Worm (Caenorhabditis elegans): ENCODE measurements around the gene mttu-1.

The mttu-1 gene

DNA sequence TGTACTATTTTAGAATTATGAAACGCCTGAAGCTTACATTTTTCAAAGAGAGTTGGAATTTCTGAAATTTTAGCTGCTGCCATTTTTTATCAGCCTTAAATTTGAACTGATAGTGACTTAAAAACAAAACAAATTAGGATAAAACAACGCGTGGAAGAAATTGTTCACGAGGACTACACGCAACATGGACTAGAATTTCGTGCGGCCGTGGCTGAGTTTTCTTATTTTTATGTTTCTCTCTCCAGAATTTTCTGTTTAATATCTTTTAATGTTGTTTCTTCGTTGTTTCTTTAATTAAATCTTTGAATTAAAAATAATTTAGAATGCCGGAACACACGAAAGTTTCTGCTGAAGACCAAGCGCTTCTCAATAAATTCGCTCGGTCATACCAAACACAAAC is 18.2 kb upstream of the mttu-1 start, which contains the start of the genes B0035.3, B0035.22 and pfd-4:
TSS of gene B0035.3 (minus strand) at position 114 of the 400 bp plus-strand sequence.
TSS of gene B0035.22 (plus strand) at position 269 of the 400 bp plus-strand sequence.
TSS of gene pfd-4 (plus strand) at position 323 of the 400 bp plus-strand sequence.
- no peak for TF ChIP-seq unc-62 (GFP tag; optimal IDR thresholded peaks at IDR 0.05)

DNA sequence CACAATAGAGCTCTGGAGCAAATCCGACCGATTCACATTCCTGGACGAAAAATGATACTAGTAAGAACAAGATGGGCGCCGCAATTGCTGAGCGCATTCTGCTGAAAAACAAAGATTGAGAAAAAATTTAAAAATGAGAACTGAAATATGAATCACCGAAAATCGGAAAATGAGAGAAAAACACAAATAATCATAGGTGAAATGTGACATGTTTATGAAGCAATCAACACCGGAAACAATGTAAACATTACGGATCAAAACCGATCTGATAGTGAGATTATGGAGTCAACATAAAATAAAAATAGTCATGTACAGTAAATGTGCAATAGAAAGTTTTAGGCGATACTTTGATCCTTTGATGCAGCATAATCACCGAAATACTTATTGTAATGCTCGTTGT is 17.2 kb upstream of the mttu-1 start, which contains the start of gene dnj-2:
TSS of gene dnj-2 (minus strand) at position 101 of the 400 bp plus-strand sequence.
- TF ChIP-seq unc-62 (GFP tag; optimal IDR thresholded peaks at IDR 0.05) = no peak

DNA sequence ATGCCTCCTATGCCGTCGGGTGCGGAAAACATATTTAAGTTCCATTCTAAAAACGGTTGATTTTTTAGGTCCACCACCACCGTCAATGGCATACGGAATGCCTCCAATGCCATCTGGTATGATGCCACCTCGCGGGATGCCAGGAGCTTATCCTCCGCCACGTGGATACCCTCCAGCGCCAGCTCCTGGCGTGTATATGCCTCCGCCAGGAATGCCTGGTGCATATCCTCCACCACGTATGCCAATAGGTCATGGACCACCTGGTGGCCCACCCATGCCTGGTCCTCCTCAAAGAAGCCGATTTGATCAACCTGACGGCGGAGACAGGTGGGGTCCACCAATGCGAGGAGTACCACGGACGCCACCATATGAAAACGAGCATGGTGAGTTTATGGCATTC is 14.8 kb upstream of the mttu-1 start:
- TF ChIP-seq unc-62 (GFP tag; optimal IDR thresholded peaks at IDR 0.05) = no peak

DNA sequence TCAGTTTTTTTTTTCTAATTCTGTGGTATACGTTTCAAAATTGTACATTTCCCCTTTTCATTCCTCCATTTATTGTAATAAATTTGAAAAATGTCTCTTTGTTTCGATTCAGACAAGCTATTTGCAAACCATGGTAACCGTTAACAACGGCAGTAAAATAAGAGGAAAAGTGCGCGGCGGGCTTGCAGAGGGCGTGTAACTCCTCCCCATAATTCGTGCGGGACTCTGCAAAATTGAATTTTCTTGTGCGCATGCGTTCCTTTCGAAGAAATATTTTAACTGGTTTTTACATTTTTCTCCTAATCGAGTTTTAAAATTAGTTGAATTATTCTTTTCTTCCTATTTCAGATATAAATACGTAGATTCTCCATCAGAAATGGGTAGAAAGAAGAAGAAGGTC is 13.9 kb upstream of the mttu-1 start, which contains the start of gene znf-207:
TSS of gene znf-207 (plus strand) at position 349 of the 400 bp plus-strand sequence.
- no peak for TF ChIP-seq unc-62 (GFP tag; optimal IDR thresholded peaks at IDR 0.05)

DNA sequence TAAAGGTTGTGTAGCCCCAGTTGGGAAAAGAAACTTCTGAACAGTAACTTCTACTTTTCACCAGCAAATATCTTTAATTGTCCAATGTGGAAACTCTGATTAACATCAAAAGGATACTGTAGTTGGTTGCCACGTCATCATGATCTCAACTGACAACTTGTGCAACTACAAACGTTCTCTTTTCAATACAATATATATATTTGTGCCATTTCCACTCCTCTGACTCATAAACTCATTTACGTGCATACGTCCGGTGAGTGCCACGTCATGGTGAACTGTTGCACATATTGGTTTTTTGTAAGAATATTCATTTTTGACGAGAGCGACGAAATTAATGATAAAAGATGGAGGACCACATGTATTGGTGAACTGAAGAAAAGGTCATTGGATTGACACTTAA is 11.1 kb upstream of the mttu-1 start:
- no peak for TF ChIP-seq unc-62 (GFP tag; optimal IDR thresholded peaks at IDR 0.05)

DNA sequence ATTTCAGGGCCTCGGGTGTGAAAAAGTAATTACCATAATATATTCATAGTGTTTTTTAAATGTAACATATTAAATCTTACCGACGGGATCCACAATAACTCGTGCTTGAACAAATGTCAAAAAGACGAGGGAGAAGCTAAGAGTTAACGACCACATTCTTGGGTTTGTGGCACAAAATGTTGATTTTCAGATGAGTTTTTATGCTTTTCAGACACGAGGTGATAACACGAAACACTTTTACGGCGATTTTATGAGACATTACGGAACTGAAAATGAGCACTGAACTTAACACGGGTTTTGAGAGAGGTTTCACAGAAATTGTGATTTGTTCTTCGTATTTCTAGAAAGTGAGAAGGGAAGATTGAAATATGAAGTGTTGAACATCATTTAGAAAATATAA is 9.9 kb upstream of the mttu-1 start, which contains the start of gene B0035.13:
TSS of gene B0035.13 (minus strand) at position 173 of the 400 bp plus-strand sequence.
- no peak for TF ChIP-seq unc-62 (GFP tag; optimal IDR thresholded peaks at IDR 0.05)

DNA sequence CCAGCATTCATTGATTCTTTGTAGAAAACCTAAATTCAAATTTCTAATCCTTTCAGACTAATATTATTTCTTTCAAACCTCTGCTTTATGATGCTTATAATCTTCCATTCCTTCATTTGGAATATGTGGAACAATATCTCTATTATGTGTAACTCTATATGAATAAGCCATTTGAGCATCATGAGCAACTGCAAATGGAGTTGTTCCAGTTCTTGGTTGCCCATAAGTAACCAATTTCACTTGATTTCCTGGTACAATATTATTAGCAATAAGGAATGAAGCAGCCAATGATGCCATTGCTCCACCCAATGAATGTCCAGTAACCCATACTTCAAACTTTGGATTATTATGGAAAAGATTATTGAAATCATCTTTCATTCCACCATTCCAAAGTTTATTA is 8.3 kb upstream of the mttu-1 start:
- TF ChIP-seq unc-62 (GFP tag; optimal IDR thresholded peaks at IDR 0.05) = no peak

DNA sequence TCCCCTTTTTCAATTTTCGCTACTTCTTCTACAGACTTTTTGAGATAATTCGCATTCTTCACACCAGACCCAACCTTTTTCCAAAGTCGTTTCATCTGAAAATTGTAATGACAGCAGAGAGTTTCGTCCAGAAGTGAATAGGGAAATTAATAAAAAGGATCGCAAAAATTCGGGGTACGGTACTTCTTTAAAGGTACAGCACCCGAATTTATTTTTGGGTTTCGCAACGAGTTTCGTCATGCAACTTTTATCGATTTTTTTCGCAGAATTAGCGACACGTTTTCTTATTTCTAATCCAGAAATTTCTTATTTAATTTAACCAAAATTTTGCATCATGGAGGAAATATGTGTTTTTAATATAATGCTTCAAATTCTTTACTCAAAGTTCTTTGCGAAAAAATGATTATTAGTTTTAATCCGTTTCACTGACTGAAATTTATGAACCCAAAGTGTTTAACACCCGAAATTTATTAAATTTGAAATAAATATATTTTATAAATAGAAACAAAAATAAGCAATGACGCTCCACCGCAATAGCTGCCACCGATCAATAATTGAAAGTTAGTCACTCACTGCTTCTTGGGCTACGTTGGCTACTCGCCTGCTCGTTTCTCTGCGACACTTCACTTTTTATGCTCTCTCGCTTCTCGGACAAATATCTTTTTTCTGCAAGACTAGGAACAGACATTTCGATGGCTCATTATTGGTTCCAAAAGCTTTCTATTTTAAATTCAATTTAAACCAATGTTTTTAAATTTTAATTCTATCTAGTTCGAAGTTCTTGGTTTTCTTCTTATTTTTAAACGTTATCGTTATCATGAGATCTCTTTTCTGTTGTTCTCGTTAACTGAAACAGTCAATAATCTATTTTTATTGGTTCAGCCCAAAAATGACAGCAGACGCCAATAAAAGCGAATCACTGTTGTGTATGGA is 1.7 kb upstream of the mttu-1 start, which contains the start of the genes B0035.15 and dnj-1:
TSS of gene B0035.15 (minus strand) at position 99 of the 933 bp plus-strand sequence.
TSS of gene dnj-1 (plus strand) at position 883 of the 933 bp plus-strand sequence.
- no peak for TF ChIP-seq unc-62 (GFP tag; optimal IDR thresholded peaks at IDR 0.05)

DNA sequence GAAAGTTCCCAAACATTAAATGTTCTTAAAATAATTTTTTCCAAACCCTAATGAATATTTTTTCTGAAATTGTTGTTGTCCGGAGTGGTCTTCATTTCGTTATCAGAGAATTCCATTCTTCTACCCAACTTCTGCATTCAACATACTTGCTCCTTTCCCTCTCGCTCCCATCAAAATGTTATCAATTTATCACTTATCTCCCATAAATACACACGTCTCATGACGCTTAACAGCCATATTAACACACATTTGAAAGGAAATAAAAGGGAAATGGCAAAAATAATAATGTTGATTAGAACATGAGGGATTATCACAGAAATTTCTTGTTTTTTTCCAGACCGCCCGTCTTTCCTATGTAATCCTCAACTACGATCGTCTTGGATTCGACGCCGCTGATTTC is 7.7 kb downstream of the mttu-1 start:
- TF ChIP-seq unc-62 (GFP tag; optimal IDR thresholded peaks at IDR 0.05) = no peak

DNA sequence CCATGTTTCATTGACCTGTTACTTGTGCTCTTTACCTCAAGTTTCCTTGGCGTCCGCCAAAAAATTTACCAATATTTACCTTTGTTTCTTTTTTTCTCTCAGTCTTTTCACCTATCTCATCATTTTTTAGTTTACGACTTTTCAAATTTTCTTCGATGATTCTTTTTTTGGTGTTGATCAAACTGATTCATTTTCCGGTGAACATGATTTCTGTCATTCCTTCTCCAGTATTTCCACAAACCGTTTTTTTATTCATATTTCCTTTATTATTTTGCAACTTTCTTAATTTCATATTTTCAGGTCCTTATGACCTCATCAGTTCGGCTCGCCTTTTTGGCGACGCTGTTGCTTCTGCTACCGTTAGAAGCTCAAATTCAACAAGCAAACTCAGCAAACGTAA is 9.2 kb downstream of the mttu-1 start, which contains the start of gene F54D1.6:
TSS of gene F54D1.6 (plus strand) at position 301 of the 400 bp plus-strand sequence.
- no peak for TF ChIP-seq unc-62 (GFP tag; optimal IDR thresholded peaks at IDR 0.05)

DNA sequence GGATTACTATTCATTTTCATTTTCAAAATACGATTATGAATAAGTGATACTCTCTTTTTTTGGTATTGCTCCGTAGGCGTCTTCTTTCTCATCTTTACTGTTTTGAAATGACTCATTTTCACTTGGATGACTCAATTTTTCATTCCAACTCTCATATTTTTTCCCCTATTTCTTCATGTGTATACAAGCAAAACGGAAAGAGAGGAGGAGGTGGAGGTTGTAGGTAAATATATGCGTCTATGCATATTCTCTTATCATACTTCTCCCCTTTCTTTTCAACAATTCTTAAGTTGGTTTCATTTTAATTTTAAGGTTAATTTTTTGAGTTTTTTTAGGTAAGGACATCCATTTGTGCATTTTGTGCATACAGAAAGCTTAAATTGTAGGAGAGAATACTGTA is 10.6 kb downstream of the mttu-1 start:
- no peak for TF ChIP-seq unc-62 (GFP tag; optimal IDR thresholded peaks at IDR 0.05)

DNA sequence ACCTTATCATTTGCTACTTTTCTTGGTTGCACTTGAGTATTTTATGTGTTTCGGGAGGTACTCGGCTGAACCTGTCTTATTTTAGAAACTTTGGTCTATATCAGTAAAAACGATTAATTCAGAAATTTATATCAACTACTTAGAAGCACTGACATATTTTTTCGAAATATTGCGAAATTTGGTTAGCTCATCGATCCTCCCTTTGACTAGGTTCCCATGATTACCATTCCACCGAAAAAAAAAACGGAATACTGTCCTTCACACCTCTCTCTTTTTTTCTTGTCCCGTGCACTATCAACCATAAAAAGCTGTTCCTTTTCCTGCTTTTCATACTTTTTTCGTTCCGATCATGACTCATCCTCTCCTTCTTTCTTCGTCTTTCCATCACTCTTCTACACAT is 11.4 kb downstream of the mttu-1 start:
- no peak for TF ChIP-seq unc-62 (GFP tag; optimal IDR thresholded peaks at IDR 0.05)

DNA sequence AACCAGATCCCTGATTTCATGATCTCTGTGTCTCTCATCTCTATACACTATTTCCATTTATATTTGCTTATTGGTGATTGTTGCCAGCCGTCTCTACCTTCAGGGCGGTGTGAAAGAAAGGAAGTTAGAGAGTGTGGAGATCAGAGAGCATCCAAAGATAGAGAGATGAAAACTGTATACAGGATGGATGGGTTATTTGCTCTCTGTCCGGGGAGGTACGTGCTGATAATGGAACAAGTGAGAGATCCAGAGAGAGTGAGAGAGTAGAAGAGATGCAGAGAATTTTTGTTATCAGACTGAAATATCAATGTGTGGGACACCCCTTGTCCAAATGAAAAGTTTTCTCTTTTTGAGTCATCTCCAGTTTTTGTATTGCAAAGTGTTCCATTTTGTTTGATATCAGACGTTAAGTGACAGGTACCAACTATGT is 12.6 kb downstream of the mttu-1 start:
- no peak for TF ChIP-seq unc-62 (GFP tag; optimal IDR thresholded peaks at IDR 0.05)

DNA sequence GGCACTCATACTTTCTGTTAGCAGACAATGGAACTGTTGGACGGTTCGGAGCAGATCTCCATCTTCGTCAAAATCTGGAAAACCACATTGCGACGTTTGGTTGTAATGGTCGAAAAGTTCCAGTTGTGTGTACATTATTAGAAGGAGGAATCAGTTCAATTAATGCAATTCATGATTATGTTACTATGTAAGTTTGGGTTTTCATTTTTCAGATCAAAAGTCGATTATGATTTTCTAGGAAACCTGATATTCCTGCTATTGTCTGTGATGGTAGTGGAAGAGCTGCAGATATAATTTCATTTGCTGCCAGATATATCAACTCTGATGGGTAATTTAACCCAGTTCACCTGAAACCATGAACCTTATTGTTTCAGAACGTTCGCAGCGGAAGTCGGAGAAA is 20.7 kb downstream of the mttu-1 start:
- TF ChIP-seq unc-62 (GFP tag; optimal IDR thresholded peaks at IDR 0.05) = no peak

DNA sequence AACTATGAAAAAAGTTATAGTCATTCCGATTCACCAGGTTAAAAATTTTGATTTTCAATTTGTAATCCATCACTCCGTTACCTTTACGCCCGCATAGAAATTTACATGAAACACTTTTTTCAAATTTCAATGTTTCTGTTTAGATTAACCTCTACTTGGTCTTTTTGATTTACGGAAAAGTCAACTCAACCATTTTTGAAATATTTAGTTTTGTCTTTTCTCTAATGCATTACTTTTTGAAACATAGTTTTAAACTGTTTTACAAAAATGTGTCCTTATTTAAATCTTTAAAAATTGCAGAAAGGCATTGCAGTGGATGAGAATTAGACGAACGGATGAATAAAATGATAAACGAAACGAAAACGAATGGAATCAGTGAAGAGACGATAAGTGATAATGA is 23.5 kb downstream of the mttu-1 start, which contains the start of gene gtl-2:
TSS of gene gtl-2 (plus strand) at position 301 of the 400 bp plus-strand sequence.
- TF ChIP-seq unc-62 (GFP tag; optimal IDR thresholded peaks at IDR 0.05) = no peak

DNA sequence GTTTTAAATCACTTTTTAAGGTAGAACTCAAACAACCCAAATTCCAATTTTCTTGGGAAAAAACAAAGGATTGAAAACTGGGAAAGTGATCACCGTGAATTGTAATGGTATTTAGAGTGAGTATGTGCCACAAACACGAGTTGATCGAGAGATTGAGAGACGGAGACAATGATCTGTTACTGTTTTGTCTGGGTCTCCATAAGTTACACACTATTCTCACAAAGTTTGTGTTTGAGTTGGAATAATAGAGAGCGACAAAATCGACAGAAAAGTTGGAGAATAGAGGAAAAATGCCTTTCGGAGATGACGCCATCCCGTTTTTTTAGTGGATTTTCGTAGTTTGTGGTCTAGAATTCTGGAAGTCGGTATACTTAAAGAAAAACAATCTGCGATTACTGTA is 25.4 kb downstream of the mttu-1 start, which contains the start of gene nhr-7:
TSS of gene nhr-7 (minus strand) at position 101 of the 400 bp plus-strand sequence.
- TF ChIP-seq unc-62 (GFP tag; optimal IDR thresholded peaks at IDR 0.05) = no peak

Measured in whole organism, dauer.